Worm (Caenorhabditis elegans) whole organism, L1 larva: Measurements from ENCODE around the gene C45G9.10.

Experiments
- dpl-1 ChIP-seq, 3 experiments: fragments of 150-350 bp in 2 of 3; sonication (generic microtip) in 1 of 3; optimal IDR thresholded peaks; 2 replicates each; lab custom pipeline; 2014 to 2017; ENCODE audit warnings: missing biosample characterization in 3 of 3, missing genetic modification characterization in 3 of 3, missing genetic modification reagents in 3 of 3
- lin-35 ChIP-seq, 2 experiments: fragments of 150-350 bp; optimal IDR thresholded peaks; 2 replicates each; lab custom pipeline; 2014; ENCODE audit warnings: missing biosample characterization in 2 of 2, missing genetic modification characterization in 2 of 2, missing genetic modification reagents in 2 of 2
- nhr-11 ChIP-seq: fragments of 150-350 bp; optimal IDR thresholded peaks from 2 replicates; lab custom pipeline; 2014; ENCODE audit warnings: missing biosample characterization, missing genetic modification characterization
- rnt-1 ChIP-seq: sonication (generic microtip); optimal IDR thresholded peaks from 2 replicates; lab custom pipeline; 2016; ENCODE audit warnings: mild to moderate bottlenecking, missing genetic modification characterization, moderate library complexity, missing compliant biosample characterization
- snpc-4 ChIP-seq: fragments of 150-350 bp; optimal IDR thresholded peaks from 2 replicates; lab custom pipeline; 2014; ENCODE audit warnings: missing biosample characterization, missing genetic modification characterization
- unc-62 ChIP-seq: fragments of 150-350 bp; optimal IDR thresholded peaks from 2 replicates; lab custom pipeline; 2014; ENCODE audit warnings: missing biosample characterization, missing genetic modification reagents, missing genetic modification characterization
- unc-98 ChIP-seq: fragments of 200-800 bp; sonication (Bioruptor generic); IDR thresholded peaks from 2 replicates; pipeline ENCODE4 v1.3.6; 2022; ENCODE audit warnings: missing genetic modification characterization, missing compliant biosample characterization
- zag-1 ChIP-seq: fragments of 150-350 bp; optimal IDR thresholded peaks from 2 replicates; lab custom pipeline; 2014; ENCODE audit warnings: missing biosample characterization, missing genetic modification characterization

DNA sequence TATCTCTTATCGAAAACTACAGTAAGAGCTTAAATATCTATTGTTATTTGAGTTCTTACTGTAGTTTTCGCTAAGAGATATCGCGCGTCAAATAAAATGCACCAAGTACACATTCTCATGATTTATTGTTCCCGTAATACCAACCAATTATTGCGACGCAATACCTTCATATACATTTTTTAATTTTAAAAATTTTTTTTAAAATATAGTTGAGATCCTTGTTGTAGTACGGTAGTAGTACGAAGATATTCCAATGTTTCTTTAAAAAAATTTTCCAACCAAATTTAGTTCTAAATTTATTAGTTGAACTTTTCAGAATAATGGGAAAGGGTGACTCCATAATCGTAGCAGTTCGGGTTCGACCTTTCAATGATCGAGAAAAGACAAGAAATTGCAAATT, 31.1 kb downstream of the C45G9.10 start, which contains the start of gene klp-6:
- TF ChIP-seq zag-1 (tag; lab: Kevin White, UChicago) (no peak), dpl-1 (GFP tag; optimal IDR thresholded peaks at IDR 0.05; lab: Kevin White, UChicago) (no peak), nhr-11 (tag; lab: Kevin White, UChicago) (no peak), unc-98 (GFP tag; lab: Robert Waterston, UW) (no peak), lin-35 (GFP tag; optimal IDR thresholded peaks at IDR 0.05; lab: Kevin White, UChicago) (no peak), unc-62 (no peak), snpc-4 (no peak), rnt-1 (tag; lab: Kevin White, UChicago) (no peak)
